Worm (Caenorhabditis elegans) whole organism, early embryonic: ENCODE results near the gene cct-2.

Experiments used
- B0310.2 ChIP-seq: sonication (generic microtip); optimal IDR thresholded peaks from 2 replicates; lab custom pipeline; 2016; ENCODE audit warnings: mild to moderate bottlenecking, missing genetic modification characterization, missing compliant biosample characterization
- F13C5.2 ChIP-seq: sonication (generic microtip); optimal IDR thresholded peaks from 2 replicates; lab custom pipeline; 2017; ENCODE audit warnings: mild to moderate bottlenecking, missing genetic modification characterization, inconsistent platforms, missing compliant biosample characterization
- ama-1 ChIP-seq: fragments of 150-350 bp; optimal IDR thresholded peaks from 2 replicates; lab custom pipeline; 2014
- ceh-13 ChIP-seq: fragments of 200-800 bp; sonication (Bioruptor generic); optimal IDR thresholded peaks from 2 replicates; lab custom pipeline; 2018; ENCODE audit warnings: mild to moderate bottlenecking, missing genetic modification characterization, missing compliant biosample characterization
- ceh-36 ChIP-seq: sonication (generic microtip); optimal IDR thresholded peaks from 2 replicates; lab custom pipeline; 2016; ENCODE audit warnings: missing genetic modification characterization, inconsistent platforms, missing compliant biosample characterization
- flt-1 ChIP-seq: fragments of 200-800 bp; sonication (Bioruptor generic); IDR thresholded peaks from 2 replicates; pipeline ENCODE4 v1.3.6; 2022; ENCODE audit warnings: missing genetic modification characterization, missing compliant biosample characterization
- hnd-1 ChIP-seq: sonication (generic microtip); optimal IDR thresholded peaks from 2 replicates; lab custom pipeline; 2016; ENCODE audit warnings: missing genetic modification characterization, missing compliant biosample characterization
- pes-1 ChIP-seq: fragments of 200-800 bp; sonication (Bioruptor generic); IDR thresholded peaks from 2 replicates; pipeline ENCODE4 v1.3.6; 2022; ENCODE audit warnings: missing genetic modification reagents, missing genetic modification characterization, missing compliant biosample characterization
- scrt-1 ChIP-seq: fragments of 200-800 bp; sonication (Bioruptor generic); IDR thresholded peaks from 2 replicates; pipeline ENCODE4 v1.3.6; 2022; ENCODE audit warnings: missing genetic modification characterization, missing compliant biosample characterization
- sea-1 ChIP-seq: fragments of 200-800 bp; sonication (Bioruptor generic); conservative IDR thresholded peaks from 2 replicates; pipeline ENCODE4 v1.3.6; 2022; ENCODE audit warnings: missing genetic modification characterization, missing compliant biosample characterization
- tbx-37 ChIP-seq: fragments of 200-800 bp; sonication (Bioruptor generic); conservative IDR thresholded peaks from 2 replicates; pipeline ENCODE4 v1.3.6; 2022; ENCODE audit warnings: missing genetic modification reagents, missing genetic modification characterization, missing compliant biosample characterization
- tra-4 ChIP-seq: sonication (generic microtip); optimal IDR thresholded peaks from 2 replicates; lab custom pipeline; 2017; ENCODE audit warnings: missing genetic modification characterization, missing compliant biosample characterization

ce11 chrII:8931405-8932149, 4.0 kb downstream of the cct-2 start:
- no peak for TF ChIP-seq tra-4 (tag; lab: Kevin White, UChicago)
- no peak for TF ChIP-seq ama-1
- no peak for TF ChIP-seq ceh-36
- no peak for TF ChIP-seq ceh-13 (GFP tag; lab: Kevin White, UChicago)
- TF ChIP-seq B0310.2 (tag; lab: Kevin White, UChicago), result no peak
- TF ChIP-seq F13C5.2 (tag; lab: Kevin White, UChicago), result no peak
- TF ChIP-seq sea-1 (GFP tag; lab: Robert Waterston, UW), result no peak
- TF ChIP-seq flt-1 (GFP tag; lab: Robert Waterston, UW), result no peak
- no peak for TF ChIP-seq tbx-37 (GFP tag; lab: Robert Waterston, UW)
- no peak for TF ChIP-seq pes-1 (GFP tag; lab: Robert Waterston, UW)
- no peak for TF ChIP-seq scrt-1 (GFP tag; lab: Robert Waterston, UW)
- no peak for TF ChIP-seq hnd-1 (tag; lab: Kevin White, UChicago)
